Worm (Caenorhabditis elegans) whole organism, L1 larva: ENCODE results near the gene marg-1.

Experiments
- C04F5.9 ChIP-seq: sonication (generic microtip); optimal IDR thresholded peaks from 2 replicates; lab custom pipeline; 2016; ENCODE audit warnings: missing genetic modification characterization, missing compliant biosample characterization
- C16A3.4 ChIP-seq: fragments of 150-350 bp; optimal IDR thresholded peaks from 2 replicates; lab custom pipeline; 2014; ENCODE audit warnings: missing biosample characterization, missing genetic modification characterization
- C34B4.2 ChIP-seq: sonication (generic microtip); optimal IDR thresholded peaks from 2 replicates; lab custom pipeline; 2017; ENCODE audit warnings: mild to moderate bottlenecking, missing genetic modification characterization, missing compliant biosample characterization
- F16B12.6 ChIP-seq: fragments of 150-350 bp; optimal IDR thresholded peaks from 2 replicates; lab custom pipeline; 2014; ENCODE audit warnings: missing biosample characterization, missing genetic modification characterization
- Y116A8C.19 ChIP-seq: sonication (generic microtip); optimal IDR thresholded peaks from 2 replicates; lab custom pipeline; 2016; ENCODE audit warnings: missing compliant biosample characterization, missing genetic modification characterization, borderline replicate concordance
- alr-1 ChIP-seq: fragments of 200-800 bp; sonication (Bioruptor generic); optimal IDR thresholded peaks from 2 replicates; lab custom pipeline; 2018; ENCODE audit warnings: borderline replicate concordance, mild to moderate bottlenecking, missing genetic modification characterization, missing compliant biosample characterization
- blmp-1 ChIP-seq: fragments of 150-350 bp; optimal IDR thresholded peaks from 2 replicates; lab custom pipeline; 2014; ENCODE audit warnings: missing biosample characterization, missing genetic modification characterization
- ceh-63 ChIP-seq: fragments of 200-800 bp; sonication (Bioruptor generic); optimal IDR thresholded peaks from 2 replicates; lab custom pipeline; 2018; ENCODE audit warnings: mild to moderate bottlenecking, missing genetic modification characterization, missing compliant biosample characterization
- ceh-8 ChIP-seq: fragments of 200-800 bp; sonication (Bioruptor generic); optimal IDR thresholded peaks from 2 replicates; lab custom pipeline; 2018; ENCODE audit warnings: mild to moderate bottlenecking, missing genetic modification characterization, moderate library complexity, missing compliant biosample characterization
- ceh-90 ChIP-seq: sonication (generic microtip); optimal IDR thresholded peaks from 2 replicates; lab custom pipeline; 2016; ENCODE audit warnings: missing genetic modification characterization, missing compliant biosample characterization
- ces-1 ChIP-seq: fragments of 150-350 bp; optimal IDR thresholded peaks from 2 replicates; lab custom pipeline; 2014; ENCODE audit warnings: missing biosample characterization, missing genetic modification reagents, missing genetic modification characterization
- dpl-1 ChIP-seq, 3 experiments: fragments of 150-350 bp in 2 of 3; sonication (generic microtip) in 1 of 3; optimal IDR thresholded peaks; 2 replicates each; lab custom pipeline; 2014 to 2017; ENCODE audit warnings: missing biosample characterization in 3 of 3, missing genetic modification characterization in 3 of 3, missing genetic modification reagents in 3 of 3
- dsc-1 ChIP-seq: sonication (generic microtip); optimal IDR thresholded peaks from 2 replicates; lab custom pipeline; 2016; ENCODE audit warnings: mild to moderate bottlenecking, missing genetic modification characterization, missing compliant biosample characterization
- efl-3 ChIP-seq: fragments of 200-800 bp; sonication (Bioruptor generic); optimal IDR thresholded peaks from 2 replicates; lab custom pipeline; 2018; ENCODE audit warnings: mild to moderate bottlenecking, missing genetic modification characterization, missing compliant biosample characterization
- egl-13 ChIP-seq: sonication (generic microtip); optimal IDR thresholded peaks from 2 replicates; lab custom pipeline; 2016; ENCODE audit warnings: missing genotype, missing genetic modification reagents, missing genetic modification characterization, missing compliant biosample characterization
- egl-27 ChIP-seq, 2 experiments: fragments of 150-350 bp in 1 of 2; sonication (generic microtip); optimal IDR thresholded peaks; 3 replicates each; lab custom pipeline; 2017 to 2018; ENCODE audit warnings: missing biosample characterization in 2 of 2, missing genetic modification characterization in 2 of 2, missing genetic modification reagents in 2 of 2
- elt-3 ChIP-seq, 6 experiments: fragments of 150-350 bp in 1 of 6; sonication (generic microtip); optimal IDR thresholded peaks; 2 replicates each; lab custom pipeline; 2017 to 2018; ENCODE audit warnings: missing biosample characterization in 6 of 6, missing genetic modification characterization in 6 of 6, inconsistent platforms in 1 of 6
- ets-5 ChIP-seq: fragments of 200-800 bp; sonication (Bioruptor generic); IDR thresholded peaks from 2 replicates; pipeline ENCODE4 v1.3.6; 2022; ENCODE audit warnings: missing genetic modification characterization, missing compliant biosample characterization
- grh-1 ChIP-seq: fragments of 200-800 bp; sonication (Bioruptor generic); IDR thresholded peaks from 2 replicates; pipeline ENCODE4 v1.3.6; 2022; ENCODE audit warnings: missing genetic modification reagents, missing genetic modification characterization, missing compliant biosample characterization
- hlh-4 ChIP-seq: sonication (generic microtip); optimal IDR thresholded peaks from 2 replicates; lab custom pipeline; 2016; ENCODE audit warnings: mild to moderate bottlenecking, missing genetic modification characterization, missing compliant biosample characterization
- isw-1 ChIP-seq: fragments of 200-800 bp; sonication (Bioruptor generic); IDR thresholded peaks from 2 replicates; pipeline ENCODE4 v1.3.6; 2022; ENCODE audit warnings: missing genetic modification characterization, missing compliant biosample characterization
- jun-1 ChIP-seq: fragments of 150-350 bp; optimal IDR thresholded peaks from 2 replicates; lab custom pipeline; 2014; ENCODE audit warnings: missing biosample characterization, missing genetic modification reagents, missing genetic modification characterization
- lin-13 ChIP-seq: fragments of 150-350 bp; optimal IDR thresholded peaks from 2 replicates; lab custom pipeline; 2014; ENCODE audit warnings: missing biosample characterization, missing genetic modification reagents, missing genetic modification characterization
- lin-35 ChIP-seq, 2 experiments: fragments of 150-350 bp; optimal IDR thresholded peaks; 2 replicates each; lab custom pipeline; 2014; ENCODE audit warnings: missing biosample characterization in 2 of 2, missing genetic modification characterization in 2 of 2, missing genetic modification reagents in 2 of 2
- lir-3 ChIP-seq: sonication (generic microtip); optimal IDR thresholded peaks from 2 replicates; lab custom pipeline; 2016; ENCODE audit warnings: mild to moderate bottlenecking, missing genetic modification characterization, moderate library complexity, missing compliant biosample characterization; ENCODE audit not compliant: poor library complexity
- mdl-1 ChIP-seq, 2 experiments: fragments of 150-350 bp; optimal IDR thresholded peaks; 2 replicates each; lab custom pipeline; 2014 to 2017; ENCODE audit warnings: missing biosample characterization in 2 of 2, missing genetic modification characterization in 2 of 2, inconsistent platforms in 1 of 2
- mef-2 ChIP-seq: fragments of 150-350 bp; optimal IDR thresholded peaks from 2 replicates; lab custom pipeline; 2014; ENCODE audit warnings: missing biosample characterization, missing genetic modification characterization
- nhr-12 ChIP-seq: sonication (generic microtip); optimal IDR thresholded peaks from 2 replicates; lab custom pipeline; 2017; ENCODE audit warnings: missing biosample characterization, missing genetic modification characterization
- nhr-19 ChIP-seq: fragments of 200-800 bp; sonication (Bioruptor generic); conservative IDR thresholded peaks from 2 replicates; pipeline ENCODE4 v1.3.6; 2022; ENCODE audit warnings: missing genetic modification characterization, missing compliant biosample characterization
- nhr-28 ChIP-seq: fragments of 150-350 bp; optimal IDR thresholded peaks from 2 replicates; lab custom pipeline; 2014; ENCODE audit warnings: missing biosample characterization, missing genetic modification characterization
- nhr-47 ChIP-seq: sonication (generic microtip); optimal IDR thresholded peaks from 2 replicates; lab custom pipeline; 2016; ENCODE audit warnings: mild to moderate bottlenecking, missing genetic modification characterization, moderate library complexity, missing compliant biosample characterization
- nhr-71 ChIP-seq: sonication (generic microtip); optimal IDR thresholded peaks from 2 replicates; lab custom pipeline; 2016; ENCODE audit warnings: mild to moderate bottlenecking, missing genetic modification characterization, moderate library complexity, missing compliant biosample characterization
- nhr-85 ChIP-seq: sonication (generic microtip); peaks from one replicate; lab custom pipeline; 2016; ENCODE audit warnings: missing genetic modification characterization, inconsistent platforms, missing compliant biosample characterization
- pag-3 ChIP-seq: sonication (generic microtip); optimal IDR thresholded peaks from 2 replicates; lab custom pipeline; 2017; ENCODE audit warnings: missing genetic modification characterization, mild to moderate bottlenecking, missing compliant biosample characterization, antibody characterized with exemption, borderline replicate concordance; ENCODE audit not compliant: insufficient read depth
- pqm-1 ChIP-seq: sonication (generic microtip); optimal IDR thresholded peaks from 3 replicates; lab custom pipeline; 2017; ENCODE audit warnings: missing biosample characterization, missing genetic modification characterization
- rnt-1 ChIP-seq: sonication (generic microtip); optimal IDR thresholded peaks from 2 replicates; lab custom pipeline; 2016; ENCODE audit warnings: mild to moderate bottlenecking, missing genetic modification characterization, moderate library complexity, missing compliant biosample characterization
- skn-1 ChIP-seq: fragments of 150-350 bp; optimal IDR thresholded peaks from 2 replicates; lab custom pipeline; 2014; ENCODE audit warnings: missing biosample characterization, missing genetic modification characterization
- snpc-4 ChIP-seq: fragments of 150-350 bp; optimal IDR thresholded peaks from 2 replicates; lab custom pipeline; 2014; ENCODE audit warnings: missing biosample characterization, missing genetic modification characterization
- snu-23 ChIP-seq: sonication (generic microtip); optimal IDR thresholded peaks from 2 replicates; lab custom pipeline; 2016; ENCODE audit warnings: missing genetic modification characterization, missing compliant biosample characterization
- sox-4 ChIP-seq: sonication (generic microtip); optimal IDR thresholded peaks from 2 replicates; lab custom pipeline; 2016; ENCODE audit warnings: missing genetic modification characterization, missing compliant biosample characterization
- swsn-7 ChIP-seq: sonication (generic microtip); optimal IDR thresholded peaks from 2 replicates; lab custom pipeline; 2016; ENCODE audit warnings: missing genetic modification characterization, missing compliant biosample characterization
- tbx-2 ChIP-seq: sonication (generic microtip); optimal IDR thresholded peaks from 2 replicates; lab custom pipeline; 2016; ENCODE audit warnings: missing genetic modification characterization, missing compliant biosample characterization
- tlp-1 ChIP-seq: fragments of 150-350 bp; optimal IDR thresholded peaks from 2 replicates; lab custom pipeline; 2014; ENCODE audit warnings: missing biosample characterization, missing genetic modification characterization
- unc-86 ChIP-seq: sonication (generic microtip); optimal IDR thresholded peaks from 2 replicates; lab custom pipeline; 2016; ENCODE audit warnings: missing genetic modification characterization, missing compliant biosample characterization
- vab-15 ChIP-seq: sonication (generic microtip); optimal IDR thresholded peaks from 2 replicates; lab custom pipeline; 2017; ENCODE audit warnings: missing genotype, mild to moderate bottlenecking, missing genetic modification characterization, missing compliant biosample characterization
- ztf-11 ChIP-seq, 2 experiments: sonication (generic microtip); optimal IDR thresholded peaks; 2 replicates each; lab custom pipeline; 2016 to 2017; ENCODE audit warnings: missing genetic modification characterization in 2 of 2, missing biosample characterization in 1 of 2, missing compliant biosample characterization in 1 of 2
- ztf-4 ChIP-seq: fragments of 150-350 bp; optimal IDR thresholded peaks from 2 replicates; lab custom pipeline; 2014; ENCODE audit warnings: missing biosample characterization, missing genetic modification characterization

Gene marg-1

ce11 chrX:3807166-3807565 lies 26.2 kb upstream of the marg-1 start, which contains the start of gene F35A5.1:
Gene F35A5.1, plus strand, starts transcription at chrX:3807466.
- no peak for TF ChIP-seq vab-15 (tag; lab: Kevin White, UChicago)
- TF ChIP-seq jun-1 (tag; lab: Kevin White, UChicago): no peak
- TF ChIP-seq swsn-7: no peak
- TF ChIP-seq skn-1 (tag; lab: Kevin White, UChicago): no peak

ce11 chrX:3804837-3805236 lies 23.9 kb upstream of the marg-1 start, which contains the start of gene F35A5.2:
Gene F35A5.2, plus strand, starts transcription at chrX:3805137.
- no peak for TF ChIP-seq pqm-1
- TF ChIP-seq ceh-8 (GFP tag; lab: Kevin White, UChicago): no peak
- no peak for TF ChIP-seq ces-1 (GFP tag; lab: Kevin White, UChicago)
- no peak for TF ChIP-seq nhr-28 (tag; lab: Kevin White, UChicago)
- TF ChIP-seq blmp-1: no peak
- no peak for TF ChIP-seq tlp-1
- TF ChIP-seq nhr-47 (tag; lab: Kevin White, UChicago): no peak
- no peak for TF ChIP-seq grh-1
- no peak for TF ChIP-seq elt-3 (tag; optimal IDR thresholded peaks at IDR 0.05; lab: Kevin White, UChicago)
- TF ChIP-seq tbx-2 (tag; lab: Kevin White, UChicago): no peak
- no peak for TF ChIP-seq mef-2 (tag; lab: Kevin White, UChicago)
- no peak for TF ChIP-seq lin-13 (GFP tag; lab: Kevin White, UChicago)

- TF ChIP-seq pag-3 (tag; lab: Kevin White, UChicago): peak; percentile 20
- TF ChIP-seq nhr-19 (GFP tag; lab: Robert Waterston, UW): peak; percentile 85
- TF ChIP-seq ces-1 (GFP tag; lab: Kevin White, UChicago): no peak
- peak; percentile 59 to 80 for TF ChIP-seq lin-35 (GFP tag; optimal IDR thresholded peaks at IDR 0.05; lab: Kevin White, UChicago)
- no peak for TF ChIP-seq vab-15 (tag; lab: Kevin White, UChicago)
- peak in 1 of 2 experiments; percentile 72 for TF ChIP-seq ztf-11 (tag; optimal IDR thresholded peaks at IDR 0.05; lab: Kevin White, UChicago)
- no peak for TF ChIP-seq hlh-4 (tag; lab: Kevin White, UChicago)
- TF ChIP-seq sox-4: peak; percentile 26
- TF ChIP-seq ets-5 (GFP tag; lab: Robert Waterston, UW): no peak
- TF ChIP-seq egl-27 (tag; optimal IDR thresholded peaks at IDR 0.05; lab: Kevin White, UChicago): no peak
- TF ChIP-seq nhr-12: no peak
- peak; percentile 70 for TF ChIP-seq unc-86 (tag; lab: Kevin White, UChicago)
- TF ChIP-seq alr-1 (tag; lab: Kevin White, UChicago): no peak
- peak; percentile 46 for TF ChIP-seq grh-1
- TF ChIP-seq F16B12.6 (tag; lab: Kevin White, UChicago): peak; percentile 55
- TF ChIP-seq Y116A8C.19: no peak
- peak; percentile 75 for TF ChIP-seq isw-1 (GFP tag; lab: Robert Waterston, UW)
- no peak for TF ChIP-seq nhr-28 (tag; lab: Kevin White, UChicago)
- peak in 1 of 2 experiments; percentile 54 for TF ChIP-seq mdl-1 (tag; optimal IDR thresholded peaks at IDR 0.05; lab: Kevin White, UChicago)
- TF ChIP-seq egl-13 (tag; lab: Kevin White, UChicago): peak; percentile 66
- TF ChIP-seq tlp-1: no peak
- peak; percentile 26 for TF ChIP-seq snpc-4
- TF ChIP-seq dpl-1 (GFP tag; optimal IDR thresholded peaks at IDR 0.05; lab: Kevin White, UChicago): peak; percentile 60 to 75 (median 69)
- TF ChIP-seq C04F5.9: peak; percentile 28
- TF ChIP-seq C16A3.4 (tag; lab: Kevin White, UChicago): peak; percentile 85
- peak; percentile 89 for TF ChIP-seq snu-23 (GFP tag; lab: Kevin White, UChicago)
- TF ChIP-seq elt-3 (tag; optimal IDR thresholded peaks at IDR 0.05; lab: Kevin White, UChicago): peak in 2 of 6 experiments; percentile 30 to 50
- no peak for TF ChIP-seq efl-3 (GFP tag; lab: Kevin White, UChicago)
- peak; percentile 76 for TF ChIP-seq nhr-85 (tag; lab: Kevin White, UChicago)
- peak; percentile 84 for TF ChIP-seq nhr-47 (tag; lab: Kevin White, UChicago)
- TF ChIP-seq jun-1 (tag; lab: Kevin White, UChicago): peak; percentile 20
- TF ChIP-seq C34B4.2 (tag; lab: Kevin White, UChicago): no peak
- peak; percentile 91 for TF ChIP-seq rnt-1
- no peak for TF ChIP-seq lir-3 (tag; lab: Kevin White, UChicago)
- TF ChIP-seq ceh-63 (GFP tag; lab: Kevin White, UChicago): no peak
- peak; percentile 88 for TF ChIP-seq dsc-1
- TF ChIP-seq nhr-71 (tag; lab: Kevin White, UChicago): peak; percentile 88
- peak; percentile 76 for TF ChIP-seq blmp-1
- TF ChIP-seq ztf-4 (tag; lab: Kevin White, UChicago): peak; percentile 35
- TF ChIP-seq ceh-90 (tag; lab: Kevin White, UChicago): no peak
Measured at ce11 chrX:3803314-3803713, 22.4 kb upstream of the marg-1 start, which contains the start of gene F35A5.8. Gene F35A5.8, minus strand, starts transcription at chrX:3803464.
